Worm (Caenorhabditis elegans) whole organism, L1 larva: ENCODE data around the gene F53F4.16.

Experiments
- ces-1 ChIP-seq: fragments of 150-350 bp; optimal IDR thresholded peaks from 2 replicates; lab custom pipeline; 2014; ENCODE audit warnings: missing biosample characterization, missing genetic modification reagents, missing genetic modification characterization
- egl-13 ChIP-seq: sonication (generic microtip); optimal IDR thresholded peaks from 2 replicates; lab custom pipeline; 2016; ENCODE audit warnings: missing genotype, missing genetic modification reagents, missing genetic modification characterization, missing compliant biosample characterization
- nhr-237 ChIP-seq: fragments of 150-350 bp; optimal IDR thresholded peaks from 2 replicates; lab custom pipeline; 2014; ENCODE audit warnings: missing biosample characterization, missing genetic modification characterization
- nhr-28 ChIP-seq: fragments of 150-350 bp; optimal IDR thresholded peaks from 2 replicates; lab custom pipeline; 2014; ENCODE audit warnings: missing biosample characterization, missing genetic modification characterization
- snpc-4 ChIP-seq: fragments of 150-350 bp; optimal IDR thresholded peaks from 2 replicates; lab custom pipeline; 2014; ENCODE audit warnings: missing biosample characterization, missing genetic modification characterization
- sptf-1 ChIP-seq: fragments of 150-350 bp; optimal IDR thresholded peaks from 2 replicates; lab custom pipeline; 2014; ENCODE audit warnings: missing biosample characterization, missing genetic modification characterization
- ztf-11 ChIP-seq, 2 experiments: sonication (generic microtip); optimal IDR thresholded peaks; 2 replicates each; lab custom pipeline; 2016 to 2017; ENCODE audit warnings: missing genetic modification characterization in 2 of 2, missing biosample characterization in 1 of 2, missing compliant biosample characterization in 1 of 2

ce11 chrV:13584484-13584883 is 37.1 kb downstream of the F53F4.16 start, which contains the start of gene F53F4.1:
- TF ChIP-seq snpc-4 (tag; lab: Kevin White, UChicago) (no peak), ces-1 (no peak), sptf-1 (tag; lab: Kevin White, UChicago) (no peak), nhr-237 (no peak), nhr-28 (tag; lab: Kevin White, UChicago) (no peak), ztf-11 (tag; optimal IDR thresholded peaks at IDR 0.05; lab: Kevin White, UChicago) (no peak), egl-13 (tag; lab: Kevin White, UChicago) (no peak)
